Worm (Caenorhabditis elegans) whole organism, midembryonic: ENCODE measurements around the gene ceh-38.

Experiments used
- T22C8.4 ChIP-seq: fragments of 200-800 bp; sonication (Bioruptor generic); IDR thresholded peaks from 2 replicates; pipeline ENCODE4 v1.3.6; 2022; ENCODE audit warnings: missing genetic modification characterization, missing compliant biosample characterization
- cog-1 ChIP-seq: sonication (generic microtip); optimal IDR thresholded peaks from 2 replicates; lab custom pipeline; 2016; ENCODE audit warnings: missing genetic modification characterization, missing compliant biosample characterization
- flt-1 ChIP-seq: fragments of 200-800 bp; sonication (Bioruptor generic); IDR thresholded peaks from 2 replicates; pipeline ENCODE4 v1.3.6; 2022; ENCODE audit warnings: missing genetic modification characterization, missing compliant biosample characterization
- klf-2 ChIP-seq: fragments of 200-800 bp; sonication (Bioruptor generic); conservative IDR thresholded peaks from 2 replicates; pipeline ENCODE4 v1.3.6; 2022; ENCODE audit warnings: missing genetic modification reagents, missing genetic modification characterization, missing compliant biosample characterization
- med-1 ChIP-seq: sonication (generic microtip); optimal IDR thresholded peaks from 2 replicates; lab custom pipeline; 2017; ENCODE audit warnings: missing genetic modification characterization, mild to moderate bottlenecking, missing compliant biosample characterization, antibody characterized with exemption, missing genetic modification reagents; ENCODE audit not compliant: insufficient read depth
- ref-1 ChIP-seq: fragments of 200-800 bp; sonication (Bioruptor generic); conservative IDR thresholded peaks from 2 replicates; pipeline ENCODE4 v1.3.6; 2022; ENCODE audit warnings: missing genetic modification reagents, missing genetic modification characterization, missing compliant biosample characterization
- tab-1 ChIP-seq: fragments of 200-800 bp; sonication (Bioruptor generic); IDR thresholded peaks from 2 replicates; pipeline ENCODE4 v1.3.6; 2022; ENCODE audit warnings: missing genetic modification characterization, missing compliant biosample characterization
- ztf-23 ChIP-seq: fragments of 200-800 bp; sonication (Bioruptor generic); IDR thresholded peaks from 2 replicates; pipeline ENCODE4 v1.3.6; 2022; ENCODE audit warnings: missing genetic modification reagents, missing genetic modification characterization, missing compliant biosample characterization
- ztf-29 ChIP-seq: fragments of 200-800 bp; sonication (Bioruptor generic); IDR thresholded peaks from 2 replicates; pipeline ENCODE4 v1.3.6; 2022; ENCODE audit warnings: missing genetic modification reagents, missing genetic modification characterization, missing compliant biosample characterization

ce11 chrII:6915875-6916274 lies 35.5 kb upstream of the ceh-38 start, which contains the start of gene B0252.8:
- TF ChIP-seq cog-1 (tag; lab: Kevin White, UChicago) (no peak), flt-1 (no peak), klf-2 (no peak), tab-1 (GFP tag; lab: Robert Waterston, UW) (no peak), T22C8.4 (no peak), ref-1 (no peak), ztf-29 (no peak), ztf-23 (GFP tag; lab: Robert Waterston, UW) (no peak), med-1 (GFP tag; lab: Kevin White, UChicago) (no peak)
